Fruit fly (Drosophila melanogaster): ENCODE data around the gene CG31465.

DNA sequence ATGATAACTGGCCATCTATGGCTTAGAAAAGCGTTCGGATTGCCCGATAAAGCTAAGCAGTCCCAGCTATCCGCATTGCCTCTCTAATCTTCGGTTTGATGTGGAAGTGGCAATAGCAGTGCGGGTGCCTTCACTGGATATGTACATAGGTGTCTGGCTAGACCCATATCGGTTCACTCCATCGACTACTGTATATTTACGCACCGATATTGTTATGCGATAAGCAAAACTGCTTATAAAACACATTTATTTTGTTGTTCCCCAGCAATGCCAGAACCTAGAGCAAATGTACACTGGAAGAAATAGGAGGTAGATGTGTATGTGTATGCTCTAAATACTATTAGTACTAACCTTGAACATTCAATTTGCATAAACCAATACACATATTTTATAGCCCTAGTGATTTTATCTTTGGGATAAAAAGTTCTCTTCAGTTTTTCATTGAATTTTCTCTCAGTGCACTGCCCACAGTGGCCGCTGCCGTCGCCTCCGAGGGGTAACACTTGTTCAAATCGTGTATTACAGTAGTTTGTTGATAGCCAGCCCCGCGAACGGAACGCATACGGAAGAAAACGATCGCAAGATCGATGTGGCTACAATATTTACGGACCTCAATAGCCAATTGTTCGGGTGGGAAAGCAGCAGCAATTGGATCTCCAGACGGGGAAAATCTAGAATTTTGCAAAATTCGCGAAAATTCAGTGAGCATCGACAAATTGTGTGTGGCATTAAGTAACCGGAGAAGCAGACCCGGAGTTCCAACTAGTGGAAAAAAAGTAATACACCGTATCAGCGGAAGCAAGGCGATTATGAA lies 10.2 kb upstream of the CG31465 start, which contains the start of gene CG31431:
- TF ChIP-seq h (optimal IDR thresholded peaks at IDR 0.05), result no peak
- TF ChIP-seq insv (optimal IDR thresholded peaks at IDR 0.05), result no peak
- no peak for TF ChIP-seq ttk (optimal IDR thresholded peaks at IDR 0.05)
